Fruit fly (Drosophila melanogaster) whole organism, embryonic: ENCODE measurements around the gene CG18766.

Source experiments
- Bgb ChIP-seq: fragments of 200-800 bp; sonication (Bioruptor generic); IDR thresholded peaks from 2 replicates; pipeline ENCODE4 v1.3.6; 2022; ENCODE audit warnings: missing biosample characterization, missing genetic modification characterization; ENCODE audit not compliant: partially characterized antibody
- CG10274 ChIP-seq: fragments of 200-800 bp; sonication (Bioruptor generic); optimal IDR thresholded peaks from 3 replicates; lab custom pipeline; 2017; ENCODE audit warnings: missing biosample characterization, mild to moderate bottlenecking, missing genetic modification characterization
- CG10654 ChIP-seq: fragments of 200-800 bp; sonication (Bioruptor generic); optimal IDR thresholded peaks from 2 replicates; lab custom pipeline; 2016; ENCODE audit warnings: missing biosample characterization, missing genetic modification characterization
- CG11085 ChIP-seq: fragments of 200-800 bp; sonication (Bioruptor generic); IDR thresholded peaks from 2 replicates; pipeline ENCODE4 v1.3.6; 2022; ENCODE audit warnings: missing biosample characterization, missing genetic modification characterization
- CG11093 ChIP-seq: fragments of 200-800 bp; sonication (Bioruptor generic); IDR thresholded peaks from 3 replicates; pipeline ENCODE4 v1.3.6; 2022; ENCODE audit warnings: missing biosample characterization, missing genetic modification characterization
- CG11696 ChIP-seq: fragments of 200-800 bp; sonication (Bioruptor generic); IDR thresholded peaks from 2 replicates; pipeline ENCODE4 v1.3.6; 2022; ENCODE audit warnings: missing biosample characterization, missing genetic modification characterization
- CG12071 ChIP-seq: fragments of 200-800 bp; sonication (Bioruptor generic); optimal IDR thresholded peaks from 3 replicates; lab custom pipeline; 2018; ENCODE audit warnings: missing biosample characterization, mild to moderate bottlenecking, missing genetic modification characterization
- CG13296 ChIP-seq: fragments of 200-800 bp; sonication (Bioruptor generic); optimal IDR thresholded peaks from 3 replicates; lab custom pipeline; 2018; ENCODE audit warnings: missing biosample characterization, mild to moderate bottlenecking, missing genetic modification characterization
- CG15269 ChIP-seq: fragments of 200-800 bp; sonication (Bioruptor generic); optimal IDR thresholded peaks from 2 replicates; lab custom pipeline; 2018; ENCODE audit warnings: missing biosample characterization, mild to moderate bottlenecking, missing genetic modification characterization, moderate library complexity
- CG16813 ChIP-seq: fragments of 200-800 bp; sonication (Bioruptor generic); IDR thresholded peaks from 3 replicates; pipeline ENCODE4 v1.3.6; 2022; ENCODE audit warnings: missing biosample characterization, missing genetic modification characterization; ENCODE audit not compliant: partially characterized antibody
- CG17359 ChIP-seq: fragments of 200-800 bp; sonication (Bioruptor generic); optimal IDR thresholded peaks from 3 replicates; lab custom pipeline; 2018; ENCODE audit warnings: missing biosample characterization, mild to moderate bottlenecking, missing genetic modification characterization, moderate library complexity
- CG17912 ChIP-seq: fragments of 200-800 bp; sonication (Bioruptor generic); optimal IDR thresholded peaks from 2 replicates; lab custom pipeline; 2018; ENCODE audit warnings: missing biosample characterization, mild to moderate bottlenecking, missing genetic modification characterization
- CG1832 ChIP-seq: fragments of 200-800 bp; sonication (Bioruptor generic); optimal IDR thresholded peaks from 2 replicates; lab custom pipeline; 2017; ENCODE audit warnings: missing biosample characterization, mild to moderate bottlenecking, missing genetic modification characterization, inconsistent platforms
- CG2120 ChIP-seq: fragments of 200-800 bp; sonication (Bioruptor generic); optimal IDR thresholded peaks from 3 replicates; lab custom pipeline; 2016; ENCODE audit warnings: missing biosample characterization, missing genetic modification characterization
- CG2678 ChIP-seq: fragments of 200-800 bp; sonication (Bioruptor generic); optimal IDR thresholded peaks from 3 replicates; lab custom pipeline; 2019; ENCODE audit warnings: missing biosample characterization, mild to moderate bottlenecking, missing genetic modification characterization, moderate library complexity
- CG31441 ChIP-seq: fragments of 200-800 bp; sonication (Bioruptor generic); IDR thresholded peaks from 2 replicates; pipeline ENCODE4 v1.3.6; 2022; ENCODE audit warnings: missing biosample characterization, missing genetic modification characterization
- CG32767 ChIP-seq: fragments of 200-800 bp; sonication (Bioruptor generic); IDR thresholded peaks from 2 replicates; pipeline ENCODE4 v1.3.6; 2022; ENCODE audit warnings: missing biosample characterization, missing genetic modification characterization
- CG4328 ChIP-seq: fragments of 200-800 bp; sonication (Bioruptor generic); optimal IDR thresholded peaks from 3 replicates; lab custom pipeline; 2017; ENCODE audit warnings: missing biosample characterization, missing genetic modification reagents, missing genetic modification characterization
- CG4707 ChIP-seq: fragments of 200-800 bp; sonication (Bioruptor generic); optimal IDR thresholded peaks from 2 replicates; lab custom pipeline; 2018; ENCODE audit warnings: missing biosample characterization, mild to moderate bottlenecking, missing genetic modification characterization, moderate library complexity
- CG5245 ChIP-seq: fragments of 200-800 bp; sonication (Bioruptor generic); optimal IDR thresholded peaks from 3 replicates; lab custom pipeline; 2016; ENCODE audit warnings: missing biosample characterization, missing genetic modification characterization
- CG6175 ChIP-seq: fragments of 200-800 bp; sonication (Bioruptor generic); IDR thresholded peaks from 3 replicates; pipeline ENCODE4 v1.3.6; 2022; ENCODE audit warnings: missing biosample characterization, missing genetic modification characterization
- CG6683 ChIP-seq: fragments of 200-800 bp; sonication (Bioruptor generic); optimal IDR thresholded peaks from 2 replicates; lab custom pipeline; 2017; ENCODE audit warnings: missing biosample characterization, mild to moderate bottlenecking, missing genetic modification characterization, missing genetic modification reagents
- CG8924 ChIP-seq: fragments of 200-800 bp; optimal IDR thresholded peaks from 3 replicates; lab custom pipeline; 2019; ENCODE audit warnings: missing biosample characterization, mild to moderate bottlenecking, missing genetic modification characterization, moderate library complexity
- CG9817 ChIP-seq: fragments of 200-800 bp; sonication (Bioruptor generic); optimal IDR thresholded peaks from 2 replicates; lab custom pipeline; 2018; ENCODE audit warnings: missing biosample characterization, mild to moderate bottlenecking, missing genetic modification characterization, moderate library complexity
- CrebB ChIP-seq: fragments of 200-800 bp; sonication (Bioruptor generic); optimal IDR thresholded peaks from 3 replicates; lab custom pipeline; 2018; ENCODE audit warnings: missing biosample characterization, mild to moderate bottlenecking, missing genetic modification characterization
- Dip3 ChIP-seq: fragments of 200-800 bp; sonication (Bioruptor generic); optimal IDR thresholded peaks from 3 replicates; lab custom pipeline; 2016; ENCODE audit warnings: missing biosample characterization, missing genetic modification characterization
- Dll ChIP-seq: fragments of 200-800 bp; sonication (Bioruptor generic); IDR thresholded peaks from 4 replicates; pipeline ENCODE4 v1.3.6; 2022; ENCODE audit warnings: missing biosample characterization, missing genetic modification characterization; ENCODE audit not compliant: partially characterized antibody
- E2f1 ChIP-seq: fragments of 200-800 bp; sonication (Bioruptor generic); IDR thresholded peaks from 2 replicates; pipeline ENCODE4 v1.3.6; 2022; ENCODE audit warnings: missing biosample characterization, missing genetic modification characterization
- Hmx ChIP-seq: fragments of 200-800 bp; sonication (Bioruptor generic); optimal IDR thresholded peaks from 2 replicates; lab custom pipeline; 2016; ENCODE audit warnings: missing biosample characterization, missing genetic modification characterization
- Mad ChIP-seq: fragments of 200-800 bp; sonication (Bioruptor generic); optimal IDR thresholded peaks from 2 replicates; lab custom pipeline; 2016; ENCODE audit warnings: missing biosample characterization, missing genetic modification characterization
- NC2β ChIP-seq: fragments of 200-800 bp; sonication (Bioruptor generic); optimal IDR thresholded peaks from 2 replicates; lab custom pipeline; 2016; ENCODE audit warnings: missing biosample characterization, missing genetic modification characterization
- NFAT ChIP-seq: fragments of 200-800 bp; sonication (Bioruptor generic); IDR thresholded peaks from 2 replicates; pipeline ENCODE4 v1.3.6; 2022; ENCODE audit warnings: missing biosample characterization, missing genetic modification characterization
- Oli ChIP-seq: fragments of 200-800 bp; sonication (Bioruptor generic); optimal IDR thresholded peaks from 2 replicates; lab custom pipeline; 2018; ENCODE audit warnings: missing biosample characterization, mild to moderate bottlenecking, missing genetic modification characterization, moderate library complexity
- Opbp ChIP-seq: fragments of 200-800 bp; sonication (Bioruptor generic); IDR thresholded peaks from 3 replicates; pipeline ENCODE4 v1.3.6; 2022; ENCODE audit warnings: missing biosample characterization, missing genetic modification characterization; ENCODE audit not compliant: partially characterized antibody
- Xrp1 ChIP-seq: fragments of 200-800 bp; sonication (Bioruptor generic); IDR thresholded peaks from 2 replicates; pipeline ENCODE4 v1.3.6; 2022; ENCODE audit warnings: missing biosample characterization, missing genetic modification characterization
- da ChIP-seq: fragments of 200-800 bp; sonication (Bioruptor generic); optimal IDR thresholded peaks from 2 replicates; lab custom pipeline; 2016; ENCODE audit warnings: missing biosample characterization, missing genetic modification characterization
- ewg ChIP-seq: fragments of 200-800 bp; sonication (Bioruptor generic); optimal IDR thresholded peaks from 3 replicates; lab custom pipeline; 2017; ENCODE audit warnings: mild to moderate bottlenecking, missing biosample characterization, missing genetic modification reagents, missing genetic modification characterization
- fd3F ChIP-seq: fragments of 200-800 bp; sonication (Bioruptor generic); optimal IDR thresholded peaks from 2 replicates; lab custom pipeline; 2018; ENCODE audit warnings: missing biosample characterization, mild to moderate bottlenecking, missing genetic modification characterization, moderate library complexity
- gcm ChIP-seq: fragments of 200-800 bp; sonication (Bioruptor generic); optimal IDR thresholded peaks from 2 replicates; lab custom pipeline; 2019; ENCODE audit warnings: missing biosample characterization, mild to moderate bottlenecking, missing genetic modification characterization, moderate library complexity
- ham ChIP-seq: fragments of 200-800 bp; sonication (Bioruptor generic); IDR thresholded peaks from 2 replicates; pipeline ENCODE4 v1.3.6; 2022; ENCODE audit warnings: missing biosample characterization, missing genetic modification characterization
- her ChIP-seq: fragments of 200-800 bp; sonication (Bioruptor generic); optimal IDR thresholded peaks from 2 replicates; lab custom pipeline; 2016; ENCODE audit warnings: missing biosample characterization, missing genetic modification characterization
- mam ChIP-seq: fragments of 200-800 bp; sonication (Bioruptor generic); optimal IDR thresholded peaks from 3 replicates; lab custom pipeline; 2016; ENCODE audit warnings: missing biosample characterization, missing genetic modification characterization
- pnt ChIP-seq: fragments of 200-800 bp; sonication (Bioruptor generic); optimal IDR thresholded peaks from 3 replicates; lab custom pipeline; 2016; ENCODE audit warnings: missing biosample characterization, missing genetic modification characterization
- pzg ChIP-seq: fragments of 200-800 bp; sonication (Bioruptor generic); optimal IDR thresholded peaks from 3 replicates; lab custom pipeline; 2018; ENCODE audit warnings: missing biosample characterization, mild to moderate bottlenecking, missing genetic modification characterization, moderate library complexity
- run ChIP-seq: fragments of 200-800 bp; sonication (Bioruptor generic); optimal IDR thresholded peaks from 3 replicates; lab custom pipeline; 2018; ENCODE audit warnings: missing biosample characterization, mild to moderate bottlenecking, missing genetic modification characterization
- so ChIP-seq: fragments of 200-800 bp; sonication (Bioruptor generic); IDR thresholded peaks from 3 replicates; pipeline ENCODE4 v1.3.6; 2022; ENCODE audit warnings: missing biosample characterization, missing genetic modification characterization
- stwl ChIP-seq: fragments of 200-800 bp; sonication (Bioruptor generic); optimal IDR thresholded peaks from 3 replicates; lab custom pipeline; 2018; ENCODE audit warnings: missing biosample characterization, mild to moderate bottlenecking, missing genetic modification characterization, moderate library complexity
- vvl ChIP-seq: fragments of 200-800 bp; sonication (Bioruptor generic); IDR thresholded peaks from 2 replicates; pipeline ENCODE4 v1.3.6; 2022; ENCODE audit warnings: missing biosample characterization, missing genetic modification characterization
- z ChIP-seq: fragments of 200-800 bp; sonication (Bioruptor generic); IDR thresholded peaks from 3 replicates; pipeline ENCODE4 v1.3.6; 2022; ENCODE audit warnings: missing biosample characterization, missing genetic modification characterization

The CG18766 gene

DNA sequence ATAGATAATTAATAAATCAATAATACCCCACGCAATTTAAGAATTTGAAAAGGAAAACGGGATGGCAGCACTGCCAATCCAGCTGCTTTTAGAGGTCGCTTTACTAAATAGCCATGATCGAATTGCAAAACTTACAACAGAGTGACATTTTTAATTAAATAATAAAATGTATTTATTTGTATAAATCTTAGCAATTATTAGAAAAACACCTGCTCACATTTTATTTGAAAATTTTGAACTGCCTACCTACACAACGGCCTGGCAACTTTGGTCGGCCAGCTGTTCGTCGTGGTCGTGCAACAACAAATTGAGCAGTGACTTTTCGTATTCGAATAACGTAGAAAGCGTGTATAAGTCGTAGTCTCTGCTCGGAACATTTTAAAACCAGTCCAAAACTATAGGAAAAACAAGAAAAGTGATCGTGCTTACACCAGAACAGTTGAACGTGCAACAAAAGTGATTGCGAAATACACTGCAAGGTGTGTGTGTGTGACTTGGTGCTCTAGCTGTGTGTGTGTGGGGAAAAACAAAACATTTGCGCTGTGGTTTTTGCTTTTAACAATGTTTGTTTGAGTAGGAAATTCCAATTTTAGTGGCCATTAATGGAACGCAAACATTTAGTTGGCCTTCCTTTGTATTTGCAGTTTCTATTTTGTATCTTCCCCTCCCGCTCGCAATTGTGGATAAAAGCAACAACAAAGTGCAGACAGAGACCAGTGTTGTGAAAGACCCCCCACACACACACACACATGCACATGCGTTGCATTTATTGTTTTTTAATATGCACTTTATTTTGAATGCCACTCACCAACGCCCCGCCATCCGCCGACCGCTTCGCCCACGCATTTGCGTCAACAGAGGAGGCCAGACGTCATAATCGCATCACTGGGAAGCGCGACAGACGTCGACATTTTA is 29.7 kb upstream of the CG18766 start, which contains the start of gene CG5938 (continued):
- TF ChIP-seq CG5245 (GFP tag; lab: Kevin White, UChicago): no peak
- TF ChIP-seq CG2678 (tag; lab: Kevin White, UChicago): peak; percentile 46
- TF ChIP-seq ewg: no peak
- TF ChIP-seq CG31441 (GFP tag; lab: Robert Waterston, UW): peak; percentile 50; the same call in 1 of the 2 replicates
- TF ChIP-seq CG12071 (GFP tag; lab: Kevin White, UChicago): no peak
- no peak for TF ChIP-seq CG4328
- no peak for TF ChIP-seq CG11085 (GFP tag; lab: Robert Waterston, UW)
- peak; percentile 20 for TF ChIP-seq CG2120 (GFP tag; lab: Kevin White, UChicago)
- TF ChIP-seq Dip3: no peak
- no peak for TF ChIP-seq Mad (GFP tag; lab: Kevin White, UChicago)
- no peak for TF ChIP-seq pnt (GFP tag; lab: Kevin White, UChicago)
- no peak for TF ChIP-seq fd3F (GFP tag; lab: Kevin White, UChicago)
- no peak for TF ChIP-seq gcm
- peak; percentile 32 for TF ChIP-seq pzg
- TF ChIP-seq run (tag; lab: Kevin White, UChicago): no peak
- TF ChIP-seq Oli (tag; lab: Kevin White, UChicago): no peak
- TF ChIP-seq Xrp1 (GFP tag; lab: Robert Waterston, UW): peak; percentile 26; the same call in 1 of the 2 replicates
- no peak for TF ChIP-seq E2f1
- TF ChIP-seq NFAT (GFP tag; lab: Robert Waterston, UW): no peak
- TF ChIP-seq CG17912 (GFP tag; lab: Kevin White, UChicago): no peak
- peak; percentile 51 for TF ChIP-seq stwl (tag; lab: Kevin White, UChicago)
- no peak for TF ChIP-seq mam (GFP tag; lab: Kevin White, UChicago)
- peak; percentile 48 for TF ChIP-seq CG15269
- TF ChIP-seq CG17359 (tag; lab: Kevin White, UChicago): peak; percentile 24
- TF ChIP-seq vvl (GFP tag; lab: Robert Waterston, UW): no peak
- TF ChIP-seq CG13296: no peak
- TF ChIP-seq CG1832 (GFP tag; lab: Kevin White, UChicago): no peak
- peak; percentile 9 for TF ChIP-seq CG8924 (tag; lab: Kevin White, UChicago)
- no peak for TF ChIP-seq CG6683 (GFP tag; lab: Kevin White, UChicago)
- TF ChIP-seq so (GFP tag; lab: Robert Waterston, UW): 0 out of 3 replicates have a peak, but pooled peaks have one; percentile 31
- no peak for TF ChIP-seq da
- TF ChIP-seq CG32767 (GFP tag; lab: Robert Waterston, UW): no peak
- TF ChIP-seq NC2β (GFP tag; lab: Kevin White, UChicago): no peak
- peak; percentile 0 for TF ChIP-seq CG10654 (GFP tag; lab: Kevin White, UChicago)
- TF ChIP-seq her (GFP tag; lab: Kevin White, UChicago): no peak
- TF ChIP-seq CG4707 (GFP tag; lab: Kevin White, UChicago): no peak
- 0 out of 4 replicates have a peak, but pooled peaks have one; percentile 21 for TF ChIP-seq Dll (GFP tag; lab: Robert Waterston, UW)
- TF ChIP-seq CG16813: no peak
- no peak for TF ChIP-seq ham (GFP tag; lab: Robert Waterston, UW)
- TF ChIP-seq z (GFP tag; lab: Robert Waterston, UW): no peak
- no peak for TF ChIP-seq CG11696 (GFP tag; lab: Robert Waterston, UW)
- peak; percentile 9 for TF ChIP-seq CG9817
- TF ChIP-seq CG10274 (GFP tag; lab: Kevin White, UChicago): no peak
- TF ChIP-seq CG6175 (GFP tag; lab: Robert Waterston, UW): no peak
- no peak for TF ChIP-seq Opbp
- TF ChIP-seq CrebB (tag; lab: Kevin White, UChicago): no peak
- no peak for TF ChIP-seq CG11093 (GFP tag; lab: Robert Waterston, UW)
- TF ChIP-seq Bgb (GFP tag; lab: Robert Waterston, UW): no peak
- TF ChIP-seq Hmx (GFP tag; lab: Kevin White, UChicago): no peak
